Worm (Caenorhabditis elegans) whole organism, early embryonic: ENCODE data around the gene F44A6.3.
A peak's percentile ranks its signal among the peaks of the same experiment; 100 is the strongest.

Experiments
- B0310.2 ChIP-seq: sonication (generic microtip); optimal IDR thresholded peaks from 2 replicates; lab custom pipeline; 2016; ENCODE audit warnings: mild to moderate bottlenecking, missing genetic modification characterization, missing compliant biosample characterization
- F13C5.2 ChIP-seq: sonication (generic microtip); optimal IDR thresholded peaks from 2 replicates; lab custom pipeline; 2017; ENCODE audit warnings: mild to moderate bottlenecking, missing genetic modification characterization, inconsistent platforms, missing compliant biosample characterization
- aly-1 ChIP-seq: sonication (generic microtip); optimal IDR thresholded peaks from 2 replicates; lab custom pipeline; 2016; ENCODE audit warnings: missing genetic modification characterization, missing compliant biosample characterization
- ama-1 ChIP-seq: fragments of 150-350 bp; optimal IDR thresholded peaks from 2 replicates; lab custom pipeline; 2014
- ceh-13 ChIP-seq: fragments of 200-800 bp; sonication (Bioruptor generic); optimal IDR thresholded peaks from 2 replicates; lab custom pipeline; 2018; ENCODE audit warnings: mild to moderate bottlenecking, missing genetic modification characterization, missing compliant biosample characterization
- ceh-36 ChIP-seq: sonication (generic microtip); optimal IDR thresholded peaks from 2 replicates; lab custom pipeline; 2016; ENCODE audit warnings: missing genetic modification characterization, inconsistent platforms, missing compliant biosample characterization
- ets-7 ChIP-seq: sonication (generic microtip); optimal IDR thresholded peaks from 2 replicates; lab custom pipeline; 2016; ENCODE audit warnings: missing genotype, missing genetic modification characterization, missing compliant biosample characterization
- flt-1 ChIP-seq: fragments of 200-800 bp; sonication (Bioruptor generic); IDR thresholded peaks from 2 replicates; pipeline ENCODE4 v1.3.6; 2022; ENCODE audit warnings: missing genetic modification characterization, missing compliant biosample characterization
- hmbx-1 ChIP-seq: sonication (generic microtip); optimal IDR thresholded peaks from 2 replicates; lab custom pipeline; 2016; ENCODE audit warnings: mild to moderate bottlenecking, missing genetic modification characterization, missing compliant biosample characterization
- hmg-4 ChIP-seq: fragments of 200-800 bp; sonication (Bioruptor generic); optimal IDR thresholded peaks from 2 replicates; lab custom pipeline; 2018; ENCODE audit warnings: mild to moderate bottlenecking, missing genetic modification characterization, missing compliant biosample characterization
- hnd-1 ChIP-seq: sonication (generic microtip); optimal IDR thresholded peaks from 2 replicates; lab custom pipeline; 2016; ENCODE audit warnings: missing genetic modification characterization, missing compliant biosample characterization
- pes-1 ChIP-seq: fragments of 200-800 bp; sonication (Bioruptor generic); IDR thresholded peaks from 2 replicates; pipeline ENCODE4 v1.3.6; 2022; ENCODE audit warnings: missing genetic modification reagents, missing genetic modification characterization, missing compliant biosample characterization
- scrt-1 ChIP-seq: fragments of 200-800 bp; sonication (Bioruptor generic); IDR thresholded peaks from 2 replicates; pipeline ENCODE4 v1.3.6; 2022; ENCODE audit warnings: missing genetic modification characterization, missing compliant biosample characterization
- sea-1 ChIP-seq: fragments of 200-800 bp; sonication (Bioruptor generic); conservative IDR thresholded peaks from 2 replicates; pipeline ENCODE4 v1.3.6; 2022; ENCODE audit warnings: missing genetic modification characterization, missing compliant biosample characterization
- tbx-11 ChIP-seq: fragments of 200-800 bp; sonication (Bioruptor generic); IDR thresholded peaks from 2 replicates; pipeline ENCODE4 v1.3.6; 2022; ENCODE audit warnings: missing genetic modification characterization, missing compliant biosample characterization
- tbx-37 ChIP-seq: fragments of 200-800 bp; sonication (Bioruptor generic); conservative IDR thresholded peaks from 2 replicates; pipeline ENCODE4 v1.3.6; 2022; ENCODE audit warnings: missing genetic modification reagents, missing genetic modification characterization, missing compliant biosample characterization
- tra-4 ChIP-seq: sonication (generic microtip); optimal IDR thresholded peaks from 2 replicates; lab custom pipeline; 2017; ENCODE audit warnings: missing genetic modification characterization, missing compliant biosample characterization

The F44A6.3 gene

DNA sequence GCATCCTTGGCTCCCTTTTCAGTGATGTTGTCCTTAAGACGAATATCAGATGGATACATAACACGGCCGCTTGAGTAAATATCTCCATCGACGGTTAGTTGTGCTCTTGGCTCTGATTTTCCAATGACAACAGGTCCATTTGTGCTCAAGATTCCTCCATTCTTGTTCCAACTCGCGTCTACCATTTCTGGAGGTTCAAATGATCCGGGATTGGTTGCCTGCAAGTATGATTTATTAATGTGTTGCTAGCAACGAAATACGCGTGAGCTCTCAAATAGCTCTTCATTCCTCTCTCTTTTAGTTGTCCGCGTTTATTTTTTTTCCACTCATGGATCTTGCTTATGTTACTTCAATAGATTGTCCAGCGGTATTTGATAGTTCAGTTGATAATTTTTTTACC is 28.9 kb upstream of the F44A6.3 start, which contains the start of gene arrd-28:
arrd-28 (plus strand) TSS at position 301 of the 400 bp plus-strand sequence.
- TF ChIP-seq tbx-37 (GFP tag; lab: Robert Waterston, UW) (no peak), ama-1 (lab: Kevin White, UChicago) (no peak), flt-1 (no peak), hmbx-1 (tag; lab: Kevin White, UChicago) (no peak), ceh-13 (GFP tag; lab: Kevin White, UChicago) (no peak), tbx-11 (no peak), aly-1 (no peak), sea-1 (GFP tag; lab: Robert Waterston, UW) (no peak), F13C5.2 (tag; lab: Kevin White, UChicago) (no peak)

DNA sequence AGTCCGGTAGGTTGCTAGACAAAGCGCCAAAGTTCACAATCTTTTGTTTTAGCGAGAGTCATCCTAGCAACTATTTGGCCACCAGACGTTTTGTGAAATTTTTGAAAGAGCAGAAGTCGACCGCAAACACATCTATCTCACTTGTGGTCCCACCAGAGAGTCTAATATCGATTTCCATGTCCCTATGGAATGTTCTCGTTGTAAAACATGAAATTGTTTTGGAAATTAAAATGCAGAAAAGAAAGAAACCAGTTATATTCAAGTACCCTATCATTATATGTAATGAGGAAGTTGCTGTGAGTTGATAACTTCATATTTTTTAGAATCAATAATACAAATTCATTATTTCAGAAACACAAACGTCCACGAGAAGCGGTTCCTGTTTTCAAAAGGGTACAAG is 27.9 kb upstream of the F44A6.3 start:
- TF ChIP-seq hmg-4 (GFP tag; lab: Kevin White, UChicago) = no peak
- no peak for TF ChIP-seq sea-1 (GFP tag; lab: Robert Waterston, UW)
- TF ChIP-seq hmbx-1 (tag; lab: Kevin White, UChicago) = no peak
- TF ChIP-seq hnd-1 (tag; lab: Kevin White, UChicago) = no peak
- TF ChIP-seq flt-1 = no peak
- no peak for TF ChIP-seq ceh-36 (tag; lab: Kevin White, UChicago)
- no peak for TF ChIP-seq ama-1 (lab: Kevin White, UChicago)
- no peak for TF ChIP-seq B0310.2
- TF ChIP-seq ets-7 (tag; lab: Kevin White, UChicago) = no peak
- no peak for TF ChIP-seq ceh-13 (GFP tag; lab: Kevin White, UChicago)

DNA sequence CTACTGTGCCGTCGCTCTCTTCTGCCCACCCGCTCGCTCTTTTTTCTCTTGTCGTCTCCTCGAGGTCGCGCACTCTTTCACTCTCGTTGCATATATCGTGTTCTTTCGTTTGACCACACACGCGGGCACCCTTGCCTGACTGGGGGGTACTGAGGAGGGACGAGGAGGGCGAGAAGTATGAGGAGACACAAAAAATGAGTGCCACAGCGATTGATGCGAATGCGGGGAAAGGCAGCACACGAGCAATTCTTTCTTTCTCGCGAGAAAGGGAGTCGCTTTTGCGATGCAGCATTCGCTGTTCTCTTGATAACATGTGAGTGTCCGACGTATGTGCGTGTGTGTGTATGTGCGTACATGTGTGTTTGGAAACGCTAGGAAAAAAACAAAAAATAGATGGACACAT is 24.1 kb upstream of the F44A6.3 start:
- 0 out of 2 replicates have a peak, but pooled peaks have one; percentile 14 for TF ChIP-seq flt-1
- no peak for TF ChIP-seq scrt-1 (GFP tag; lab: Robert Waterston, UW)
- TF ChIP-seq aly-1 = peak; percentile 75
- no peak for TF ChIP-seq tbx-11
- TF ChIP-seq tbx-37 (GFP tag; lab: Robert Waterston, UW) = no peak
- peak; percentile 47 for TF ChIP-seq F13C5.2 (tag; lab: Kevin White, UChicago)
- TF ChIP-seq tra-4 (tag; lab: Kevin White, UChicago) = no peak
- TF ChIP-seq ceh-13 (GFP tag; lab: Kevin White, UChicago) = no peak
- no peak for TF ChIP-seq hmbx-1 (tag; lab: Kevin White, UChicago)
- peak; percentile 82 for TF ChIP-seq B0310.2
- no peak for TF ChIP-seq ama-1 (lab: Kevin White, UChicago)
- peak; percentile 42 for TF ChIP-seq ets-7 (tag; lab: Kevin White, UChicago)
- TF ChIP-seq ceh-36 (tag; lab: Kevin White, UChicago) = no peak
- TF ChIP-seq pes-1 (GFP tag; lab: Robert Waterston, UW) = no peak
- TF ChIP-seq hnd-1 (tag; lab: Kevin White, UChicago) = no peak
- TF ChIP-seq hmg-4 (GFP tag; lab: Kevin White, UChicago) = peak; percentile 97
- peak; percentile 55; the same call in 1 of the 2 replicates for TF ChIP-seq sea-1 (GFP tag; lab: Robert Waterston, UW)

DNA sequence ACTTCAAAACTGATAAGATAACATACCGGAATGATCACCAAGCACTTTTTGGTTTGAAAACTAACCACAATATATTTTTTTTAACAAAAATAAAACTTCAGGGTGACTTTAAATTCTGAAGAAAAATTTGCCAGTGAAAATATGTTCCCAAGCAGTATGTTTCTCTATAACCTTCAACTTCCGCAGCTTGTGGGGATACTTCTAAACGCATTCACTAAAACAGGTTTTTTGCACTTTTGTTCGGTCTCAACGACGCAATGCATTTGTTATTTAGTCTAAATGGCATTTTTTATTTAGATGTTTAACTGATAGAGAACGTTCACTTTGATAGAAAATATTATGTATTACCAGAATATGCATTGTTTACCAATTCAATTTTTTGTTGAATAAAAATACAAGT is 23.3 kb upstream of the F44A6.3 start:
- no peak for TF ChIP-seq scrt-1 (GFP tag; lab: Robert Waterston, UW)
- no peak for TF ChIP-seq aly-1
- TF ChIP-seq ama-1 (lab: Kevin White, UChicago) = no peak
- no peak for TF ChIP-seq ets-7 (tag; lab: Kevin White, UChicago)
- no peak for TF ChIP-seq B0310.2
- TF ChIP-seq flt-1 = no peak
- no peak for TF ChIP-seq ceh-36 (tag; lab: Kevin White, UChicago)
- no peak for TF ChIP-seq hmg-4 (GFP tag; lab: Kevin White, UChicago)

DNA sequence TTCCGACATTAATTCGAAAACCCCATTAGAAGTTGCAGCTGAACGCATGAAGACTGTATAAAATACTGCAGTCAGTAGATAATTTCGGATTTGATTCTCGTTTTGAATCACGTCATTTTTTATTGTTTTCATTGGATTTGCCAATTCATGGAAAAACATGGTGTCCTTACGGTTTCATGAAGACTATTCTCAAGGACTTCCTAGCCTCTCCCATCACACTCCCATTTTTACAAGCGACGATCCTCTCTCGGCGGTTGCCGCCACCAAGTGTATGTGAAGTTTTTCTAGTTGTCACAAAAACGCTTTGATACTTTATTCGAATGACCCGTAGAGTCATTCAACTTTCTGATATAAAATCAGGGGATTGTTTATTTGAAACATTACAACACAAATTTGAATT is 22.8 kb upstream of the F44A6.3 start:
- TF ChIP-seq pes-1 (GFP tag; lab: Robert Waterston, UW) = no peak
- no peak for TF ChIP-seq ceh-13 (GFP tag; lab: Kevin White, UChicago)
- TF ChIP-seq ceh-36 (tag; lab: Kevin White, UChicago) = no peak
- TF ChIP-seq tbx-37 (GFP tag; lab: Robert Waterston, UW) = no peak
- TF ChIP-seq hmg-4 (GFP tag; lab: Kevin White, UChicago) = no peak
- no peak for TF ChIP-seq aly-1
- no peak for TF ChIP-seq sea-1 (GFP tag; lab: Robert Waterston, UW)

DNA sequence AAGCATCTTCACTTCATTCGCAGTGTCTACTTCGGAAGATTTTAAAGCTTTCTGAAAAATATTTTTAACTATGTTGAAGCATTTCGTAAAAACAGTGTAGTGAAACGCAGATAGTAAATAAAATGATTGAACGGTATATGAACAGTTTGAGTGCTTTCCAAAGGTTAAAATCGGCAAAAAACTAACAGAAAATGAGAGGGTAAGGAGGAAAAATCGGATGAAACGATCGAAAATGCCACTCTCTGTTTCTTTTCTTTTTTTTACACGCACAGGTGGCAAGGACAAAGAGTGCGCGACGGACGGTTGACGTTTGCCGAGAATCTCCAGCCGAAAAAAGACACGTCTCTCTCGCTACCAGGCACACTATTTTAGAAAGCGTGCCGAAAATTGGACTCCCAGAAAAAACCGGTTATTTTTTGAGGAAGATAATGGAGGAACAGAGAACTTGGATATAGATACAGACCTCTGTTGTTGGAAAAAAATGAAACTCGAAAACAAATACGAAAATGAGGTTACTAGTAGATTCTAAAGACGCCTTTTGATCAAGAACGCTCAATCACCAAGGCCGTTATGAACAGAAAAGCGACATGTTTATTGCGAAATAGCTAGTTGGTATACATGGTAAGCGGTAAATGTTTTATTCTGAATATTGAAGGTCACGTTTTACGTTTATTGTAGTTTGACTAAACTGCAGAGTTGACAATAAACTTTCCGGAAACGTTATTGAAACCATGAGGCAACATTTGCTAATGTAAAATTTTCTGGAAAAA is 18.1 kb upstream of the F44A6.3 start, which contains the start of gene myrf-2:
myrf-2 (minus strand) TSS at position 51 of the 770 bp plus-strand sequence.
- no peak for TF ChIP-seq hnd-1 (tag; lab: Kevin White, UChicago)
- TF ChIP-seq ama-1 (lab: Kevin White, UChicago) = no peak
- TF ChIP-seq tra-4 (tag; lab: Kevin White, UChicago) = no peak
- TF ChIP-seq scrt-1 (GFP tag; lab: Robert Waterston, UW) = no peak
- no peak for TF ChIP-seq tbx-37 (GFP tag; lab: Robert Waterston, UW)
- TF ChIP-seq ceh-36 (tag; lab: Kevin White, UChicago) = no peak
- TF ChIP-seq B0310.2 = no peak
- no peak for TF ChIP-seq tbx-11
- TF ChIP-seq pes-1 (GFP tag; lab: Robert Waterston, UW) = no peak
- TF ChIP-seq hmbx-1 (tag; lab: Kevin White, UChicago) = no peak
- no peak for TF ChIP-seq hmg-4 (GFP tag; lab: Kevin White, UChicago)
- TF ChIP-seq ets-7 (tag; lab: Kevin White, UChicago) = no peak

DNA sequence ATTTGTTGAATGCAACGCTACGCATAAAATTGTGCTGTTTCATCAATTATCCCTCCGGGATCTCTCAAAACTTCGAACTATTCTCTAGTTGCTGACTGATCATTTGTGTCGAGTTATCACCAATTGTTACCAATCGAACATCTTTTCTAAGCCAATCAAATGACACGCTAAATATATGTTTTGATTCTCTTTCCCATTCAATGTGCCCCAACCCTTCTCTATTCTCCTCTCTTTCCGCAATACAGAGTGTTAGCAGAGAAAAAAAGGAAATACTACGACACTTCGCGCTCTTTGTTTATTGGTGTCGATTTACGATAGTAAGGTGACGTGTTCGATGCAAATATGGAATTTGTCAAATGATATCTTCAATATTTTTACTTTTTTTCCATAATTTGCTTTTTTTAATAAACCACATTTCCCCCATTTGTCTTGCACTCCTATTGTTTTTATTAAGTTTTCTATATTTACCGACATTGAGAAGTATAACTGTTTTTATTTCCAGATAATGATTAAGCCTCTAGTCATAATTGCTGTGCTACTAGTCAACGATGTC is 15.3 kb upstream of the F44A6.3 start, which contains the start of gene nucb-1:
nucb-1 (plus strand) TSS at position 503 of the 553 bp plus-strand sequence.
- TF ChIP-seq ets-7 (tag; lab: Kevin White, UChicago) (no peak), tbx-11 (no peak), hmg-4 (GFP tag; lab: Kevin White, UChicago) (peak; percentile 5)
